Fruit fly (Drosophila melanogaster) Kc167 (cell line): Measurements from ENCODE around the gene Obp83ef.

Experiments
- Sin3A ChIP-seq: fragments of >200 bp; optimal IDR thresholded peaks from 2 replicates; lab custom pipeline; 2018; ENCODE audit warnings: missing external identifiers
- psq ChIP-seq: fragments of >200 bp; optimal IDR thresholded peaks from 2 replicates; lab custom pipeline; 2017; ENCODE audit warnings: missing external identifiers
- ttk ChIP-seq: sonication (Bioruptor generic); optimal IDR thresholded peaks from 2 replicates; lab custom pipeline; 2017; ENCODE audit warnings: missing external identifiers

dm6 chr3R:6078183-6078582, 32.7 kb downstream of the Obp83ef start, which contains the start of gene Or83c:
- TF ChIP-seq psq (lab: Kevin White, UChicago) (no peak), ttk (lab: Kevin White, UChicago) (no peak), Sin3A (lab: Kevin White, UChicago) (no peak)
